Fruit fly (Drosophila melanogaster): Measurements from ENCODE around the gene CG15357.

Gene CG15357

DNA sequence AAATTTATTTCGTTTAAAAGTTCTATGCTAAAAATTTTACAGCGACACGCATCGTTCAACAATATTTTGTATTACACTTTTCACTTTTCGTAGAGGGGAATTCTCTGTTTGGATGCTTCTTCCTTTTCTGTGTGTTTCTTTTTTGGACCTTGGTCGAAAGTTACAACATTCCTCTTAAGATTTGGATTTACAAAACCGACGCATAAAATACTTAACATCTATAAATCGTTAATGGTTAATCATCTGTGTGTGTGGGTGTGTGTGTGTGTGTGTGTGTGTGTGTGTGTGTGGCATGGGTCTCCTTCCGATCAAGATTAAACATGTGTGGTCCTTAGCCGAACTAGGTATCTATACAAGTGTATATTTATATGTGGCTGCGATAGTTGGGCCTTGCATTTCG is 30.0 kb upstream of the CG15357 start:
- TF ChIP-seq CG11398 (GFP tag; optimal IDR thresholded peaks at IDR 0.05), result no peak
- no peak for TF ChIP-seq Side (GFP tag; optimal IDR thresholded peaks at IDR 0.05)
- no peak for TF ChIP-seq amos (GFP tag; IDR thresholded peaks at IDR 0.05; ENCODE audit: partially characterized antibody)
- TF ChIP-seq Dip2 (GFP tag; IDR thresholded peaks at IDR 0.05), result no peak
- TF ChIP-seq Dfd (GFP tag; optimal IDR thresholded peaks at IDR 0.05), result peak in 1 of 2 experiments; percentile 26
- TF ChIP-seq CHES-1-like (GFP tag; optimal IDR thresholded peaks at IDR 0.05), result no peak
- TF ChIP-seq CG4282 (GFP tag; optimal IDR thresholded peaks at IDR 0.05), result no peak
- TF ChIP-seq CG12219 (GFP tag; optimal IDR thresholded peaks at IDR 0.05), result no peak
- TF ChIP-seq Xrp1 (GFP tag; IDR thresholded peaks at IDR 0.05), result no peak

DNA sequence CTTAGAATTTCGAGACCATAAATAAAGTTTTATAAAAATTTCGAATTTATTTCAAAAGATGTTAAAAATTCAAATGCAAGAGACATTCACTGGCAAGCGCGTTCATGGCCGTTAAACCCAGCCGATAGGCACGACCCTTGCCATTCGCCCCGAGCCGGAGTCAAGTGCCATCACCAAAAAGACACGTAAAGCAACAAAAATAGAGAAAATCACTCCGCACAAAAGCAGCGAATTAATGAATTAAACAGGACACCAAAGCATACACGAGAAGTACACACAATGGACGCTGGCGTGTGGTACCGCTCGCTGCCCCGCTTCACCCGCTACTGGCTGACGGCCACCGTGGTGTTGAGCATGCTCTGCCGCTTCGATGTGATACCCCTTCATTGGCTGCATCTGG is 28.4 kb upstream of the CG15357 start, which contains the start of gene Der-1:
TSS of gene Der-1 (plus strand) at position 1 of the 400 bp plus-strand sequence.
- peak; percentile 32 for TF ChIP-seq CHES-1-like (GFP tag; optimal IDR thresholded peaks at IDR 0.05)
- no peak for TF ChIP-seq wdn (GFP tag; IDR thresholded peaks at IDR 0.05)
- no peak for TF ChIP-seq GATAe (GFP tag; conservative IDR thresholded peaks at IDR 0.05)
- TF ChIP-seq inv (GFP tag; IDR thresholded peaks at IDR 0.05; ENCODE audit: partially characterized antibody), result peak; percentile 91
- peak; percentile 51 for TF ChIP-seq CG9932 (GFP tag; IDR thresholded peaks at IDR 0.05)
- no peak for TF ChIP-seq kay (GFP tag; optimal IDR thresholded peaks at IDR 0.05)
- TF ChIP-seq CG33213 (GFP tag; optimal IDR thresholded peaks at IDR 0.05), result peak; percentile 11
- TF ChIP-seq CG2678 (tag; optimal IDR thresholded peaks at IDR 0.05), result no peak
- TF ChIP-seq ERR (GFP tag; optimal IDR thresholded peaks at IDR 0.05), result no peak
- no peak for TF ChIP-seq nerfin-1 (tag; optimal IDR thresholded peaks at IDR 0.05)
- TF ChIP-seq Antp (GFP tag; optimal IDR thresholded peaks at IDR 0.05), result no peak
- no peak for TF ChIP-seq CG5180 (GFP tag; optimal IDR thresholded peaks at IDR 0.05)
- no peak for TF ChIP-seq Deaf1 (tag; optimal IDR thresholded peaks at IDR 0.05)
- TF ChIP-seq CG4424 (GFP tag; optimal IDR thresholded peaks at IDR 0.05), result no peak
- TF ChIP-seq Dp (GFP tag; optimal IDR thresholded peaks at IDR 0.05), result peak; percentile 70
- TF ChIP-seq CG42726 (GFP tag; IDR thresholded peaks at IDR 0.05; ENCODE audit: partially characterized antibody), result peak; percentile 93
- TF ChIP-seq nmo (GFP tag; optimal IDR thresholded peaks at IDR 0.05), result peak; percentile 13
- TF ChIP-seq da (GFP tag; optimal IDR thresholded peaks at IDR 0.05), result no peak
- no peak for TF ChIP-seq Bteb2 (GFP tag; optimal IDR thresholded peaks at IDR 0.05)
- TF ChIP-seq fd64A (GFP tag; optimal IDR thresholded peaks at IDR 0.05), result no peak
- peak; percentile 60 for TF ChIP-seq Ets97D (GFP tag; optimal IDR thresholded peaks at IDR 0.05)
- no peak for TF ChIP-seq Pdp1 (GFP tag; optimal IDR thresholded peaks at IDR 0.05)
- TF ChIP-seq gsb-n (tag; optimal IDR thresholded peaks at IDR 0.05), result no peak
- peak; percentile 9 for TF ChIP-seq CG2116 (GFP tag; optimal IDR thresholded peaks at IDR 0.05)
- no peak for TF ChIP-seq sisA (GFP tag; IDR thresholded peaks at IDR 0.05)
- no peak for TF ChIP-seq CG17912 (GFP tag; optimal IDR thresholded peaks at IDR 0.05)
- peak; percentile 78 for TF ChIP-seq sna (GFP tag; IDR thresholded peaks at IDR 0.05; ENCODE audit: partially characterized antibody)
- TF ChIP-seq salm (tag; optimal IDR thresholded peaks at IDR 0.05), result no peak
- TF ChIP-seq ac (GFP tag; optimal IDR thresholded peaks at IDR 0.05), result no peak
- no peak for TF ChIP-seq sqz (GFP tag; optimal IDR thresholded peaks at IDR 0.05)
- no peak for TF ChIP-seq ap (GFP tag; IDR thresholded peaks at IDR 0.05)
- no peak for TF ChIP-seq Atf6 (GFP tag; IDR thresholded peaks at IDR 0.05)
- peak; percentile 90 for TF ChIP-seq chinmo (GFP tag; IDR thresholded peaks at IDR 0.05; ENCODE audit: partially characterized antibody)
- TF ChIP-seq odd (GFP tag; optimal IDR thresholded peaks at IDR 0.05), result no peak
- no peak for TF ChIP-seq CG30431 (GFP tag; optimal IDR thresholded peaks at IDR 0.05)
- no peak for TF ChIP-seq HLH54F (GFP tag; optimal IDR thresholded peaks at IDR 0.05)
- no peak for TF ChIP-seq CkIIα-i1 (GFP tag; IDR thresholded peaks at IDR 0.05)
- no peak for TF ChIP-seq CG18262 (tag; optimal IDR thresholded peaks at IDR 0.05)
- TF ChIP-seq HHEX (GFP tag; optimal IDR thresholded peaks at IDR 0.05), result no peak
- no peak for TF ChIP-seq twi (tag; optimal IDR thresholded peaks at IDR 0.05)
- TF ChIP-seq cato (GFP tag; optimal IDR thresholded peaks at IDR 0.05; ENCODE audit: borderline replicate concordance), result no peak
- no peak for TF ChIP-seq stwl (tag; optimal IDR thresholded peaks at IDR 0.05)
